Fruit fly (Drosophila melanogaster) whole organism, embryonic: ENCODE data around the gene CG15894.

Experiments used
- Awh ChIP-seq: fragments of 200-800 bp; sonication (Bioruptor generic); IDR thresholded peaks from 2 replicates; pipeline ENCODE4, ENCODE4 v1.3.6; 2022; ENCODE audit warnings: missing biosample characterization, missing genetic modification characterization
- B-H2 ChIP-seq: fragments of 200-800 bp; sonication (Bioruptor generic); optimal IDR thresholded peaks from 2 replicates; lab custom pipeline; 2018; ENCODE audit warnings: missing biosample characterization, mild to moderate bottlenecking, missing genetic modification characterization
- Bgb ChIP-seq: fragments of 200-800 bp; sonication (Bioruptor generic); IDR thresholded peaks from 2 replicates; pipeline ENCODE4 v1.3.6; 2022; ENCODE audit warnings: missing biosample characterization, missing genetic modification characterization; ENCODE audit not compliant: partially characterized antibody
- CG10462 ChIP-seq: fragments of 200-800 bp; sonication (Bioruptor generic); optimal IDR thresholded peaks from 2 replicates; lab custom pipeline; 2016; ENCODE audit warnings: missing biosample characterization, missing genetic modification characterization
- CG12155 ChIP-seq: fragments of 200-800 bp; sonication (Bioruptor generic); optimal IDR thresholded peaks from 3 replicates; lab custom pipeline; 2016; ENCODE audit warnings: missing biosample characterization, missing genetic modification characterization
- CG13287 ChIP-seq: fragments of 200-800 bp; sonication (Bioruptor generic); IDR thresholded peaks from 2 replicates; pipeline ENCODE4 v1.3.6; 2022; ENCODE audit warnings: missing biosample characterization, missing genetic modification characterization; ENCODE audit not compliant: partially characterized antibody
- CG15011 ChIP-seq: fragments of 200-800 bp; sonication (Bioruptor generic); optimal IDR thresholded peaks from 3 replicates; lab custom pipeline; 2018; ENCODE audit warnings: missing biosample characterization, mild to moderate bottlenecking, missing genetic modification characterization
- CG18476 ChIP-seq: fragments of 200-800 bp; sonication (Bioruptor generic); optimal IDR thresholded peaks from 2 replicates; lab custom pipeline; 2016; ENCODE audit warnings: missing biosample characterization, mild to moderate bottlenecking, missing genetic modification characterization
- CG2116 ChIP-seq: fragments of 200-800 bp; sonication (Bioruptor generic); optimal IDR thresholded peaks from 3 replicates; lab custom pipeline; 2018; ENCODE audit warnings: missing biosample characterization, mild to moderate bottlenecking, missing genetic modification characterization
- CG2202 ChIP-seq: fragments of 200-800 bp; sonication (Bioruptor generic); optimal IDR thresholded peaks from 2 replicates; lab custom pipeline; 2018; ENCODE audit warnings: missing biosample characterization, mild to moderate bottlenecking, missing genetic modification characterization
- CG3065 ChIP-seq: fragments of 200-800 bp; sonication (Bioruptor generic); optimal IDR thresholded peaks from 2 replicates; lab custom pipeline; 2016; ENCODE audit warnings: missing biosample characterization, missing genetic modification characterization
- CG33213 ChIP-seq: fragments of 200-800 bp; sonication (Bioruptor generic); optimal IDR thresholded peaks from 3 replicates; lab custom pipeline; 2016; ENCODE audit warnings: missing biosample characterization, missing genetic modification characterization
- CG42726 ChIP-seq: fragments of 200-800 bp; sonication (Bioruptor generic); IDR thresholded peaks from 2 replicates; pipeline ENCODE4 v1.3.6; 2022; ENCODE audit warnings: missing biosample characterization, missing genetic modification characterization; ENCODE audit not compliant: partially characterized antibody
- CG4360 ChIP-seq: fragments of 200-800 bp; sonication (Bioruptor generic); IDR thresholded peaks from 2 replicates; pipeline ENCODE4 v1.3.6; 2022; ENCODE audit warnings: missing biosample characterization, missing genetic modification characterization
- CG4424 ChIP-seq: fragments of 200-800 bp; sonication (Bioruptor generic); optimal IDR thresholded peaks from 3 replicates; lab custom pipeline; 2016; ENCODE audit warnings: missing biosample characterization, missing genetic modification characterization
- CG6654 ChIP-seq: fragments of 200-800 bp; sonication (Bioruptor generic); optimal IDR thresholded peaks from 2 replicates; lab custom pipeline; 2017; ENCODE audit warnings: missing biosample characterization, mild to moderate bottlenecking, missing genetic modification characterization
- CG8290 ChIP-seq, 3 experiments: fragments of 200-800 bp; sonication (Bioruptor generic); optimal IDR thresholded peaks; 2 replicates each; lab custom pipeline; 2016 to 2019; ENCODE audit warnings: missing biosample characterization in 3 of 3, missing genetic modification characterization in 3 of 3, mild to moderate bottlenecking in 2 of 3, moderate library complexity in 1 of 3
- CG9215 ChIP-seq: fragments of 200-800 bp; sonication (Bioruptor generic); IDR thresholded peaks from 2 replicates; pipeline ENCODE4 v1.3.6; 2022; ENCODE audit warnings: missing biosample characterization, missing genetic modification characterization
- CG9609 ChIP-seq: fragments of 200-800 bp; sonication (Bioruptor generic); optimal IDR thresholded peaks from 3 replicates; lab custom pipeline; 2016; ENCODE audit warnings: missing biosample characterization, missing genetic modification characterization
- CG9817 ChIP-seq: fragments of 200-800 bp; sonication (Bioruptor generic); optimal IDR thresholded peaks from 2 replicates; lab custom pipeline; 2018; ENCODE audit warnings: missing biosample characterization, mild to moderate bottlenecking, missing genetic modification characterization, moderate library complexity
- CHES-1-like ChIP-seq: fragments of 200-800 bp; sonication (Bioruptor generic); optimal IDR thresholded peaks from 2 replicates; lab custom pipeline; 2016; ENCODE audit warnings: missing biosample characterization, missing genetic modification characterization
- CoRest ChIP-seq: fragments of 200-800 bp; sonication (Bioruptor generic); optimal IDR thresholded peaks from 3 replicates; lab custom pipeline; 2018; ENCODE audit warnings: missing biosample characterization, mild to moderate bottlenecking, missing genetic modification characterization, moderate library complexity
- Dbx ChIP-seq: fragments of 200-800 bp; sonication (Bioruptor generic); IDR thresholded peaks from 3 replicates; pipeline ENCODE4 v1.3.6; 2022; ENCODE audit warnings: missing biosample characterization, missing genetic modification characterization
- HLH3B ChIP-seq: fragments of 200-800 bp; sonication (Bioruptor generic); IDR thresholded peaks from 2 replicates; pipeline ENCODE4 v1.3.6; 2022; ENCODE audit warnings: missing biosample characterization, missing genetic modification characterization
- Hand ChIP-seq: fragments of 200-800 bp; sonication (Bioruptor generic); optimal IDR thresholded peaks from 2 replicates; lab custom pipeline; 2017; ENCODE audit warnings: mild to moderate bottlenecking, missing biosample characterization, missing genetic modification reagents, missing genetic modification characterization
- Hmx ChIP-seq: fragments of 200-800 bp; sonication (Bioruptor generic); optimal IDR thresholded peaks from 2 replicates; lab custom pipeline; 2016; ENCODE audit warnings: missing biosample characterization, missing genetic modification characterization
- Hr3 ChIP-seq: fragments of 200-800 bp; sonication (Bioruptor generic); optimal IDR thresholded peaks from 3 replicates; lab custom pipeline; 2016; ENCODE audit warnings: missing biosample characterization, missing genetic modification characterization
- Pdp1 ChIP-seq, 2 experiments: fragments of 200-800 bp; sonication (Bioruptor generic); optimal IDR thresholded peaks; 3 replicates each; lab custom pipeline; 2016; ENCODE audit warnings: missing biosample characterization in 2 of 2, missing genetic modification characterization in 2 of 2, mild to moderate bottlenecking in 1 of 2, moderate library complexity in 1 of 2
- Ptx1 ChIP-seq: fragments of 200-800 bp; sonication (Bioruptor generic); IDR thresholded peaks from 2 replicates; pipeline ENCODE4 v1.3.6; 2022; ENCODE audit warnings: missing biosample characterization, missing genetic modification characterization
- Side ChIP-seq: fragments of 200-800 bp; sonication (Bioruptor generic); optimal IDR thresholded peaks from 2 replicates; lab custom pipeline; 2016; ENCODE audit warnings: missing biosample characterization, missing genetic modification characterization
- TFAM ChIP-seq: fragments of 200-800 bp; sonication (Bioruptor generic); optimal IDR thresholded peaks from 2 replicates; lab custom pipeline; 2017; ENCODE audit warnings: missing biosample characterization, missing genetic modification characterization, inconsistent platforms
- Trl ChIP-seq, 3 experiments: fragments of >200 bp in 2 of 3; fragments of 200-800 bp in 1 of 3; sonication (Bioruptor generic) in 1 of 3; optimal IDR thresholded peaks; 2 replicates in 1 of 3; 3 replicates in 2 of 3; lab custom pipeline; 2016 to 2017; ENCODE audit warnings: missing biosample characterization in 1 of 3, missing genetic modification characterization in 1 of 3
- Xrp1 ChIP-seq: fragments of 200-800 bp; sonication (Bioruptor generic); IDR thresholded peaks from 2 replicates; pipeline ENCODE4 v1.3.6; 2022; ENCODE audit warnings: missing biosample characterization, missing genetic modification characterization
- cg ChIP-seq: fragments of 200-800 bp; sonication (Bioruptor generic); optimal IDR thresholded peaks from 3 replicates; lab custom pipeline; 2019; ENCODE audit warnings: missing biosample characterization, mild to moderate bottlenecking, missing genetic modification characterization, moderate library complexity
- chinmo ChIP-seq: fragments of 200-800 bp; sonication (Bioruptor generic); IDR thresholded peaks from 4 replicates; pipeline ENCODE4 v1.3.6; 2022; ENCODE audit warnings: missing biosample characterization, missing genetic modification characterization; ENCODE audit not compliant: partially characterized antibody
- en ChIP-seq: fragments of 200-800 bp; sonication (Bioruptor generic); optimal IDR thresholded peaks from 2 replicates; lab custom pipeline; 2016; ENCODE audit warnings: missing biosample characterization, missing genetic modification characterization
- ftz-f1 ChIP-seq: fragments of 200-800 bp; sonication (Bioruptor generic); optimal IDR thresholded peaks from 2 replicates; lab custom pipeline; 2016; ENCODE audit warnings: missing biosample characterization, missing genetic modification characterization
- gsb ChIP-seq: fragments of 200-800 bp; sonication (Bioruptor generic); IDR thresholded peaks from 2 replicates; pipeline ENCODE4 v1.3.6; 2022; ENCODE audit warnings: missing biosample characterization, missing genetic modification characterization
- ind ChIP-seq: fragments of 200-800 bp; sonication (Bioruptor generic); optimal IDR thresholded peaks from 3 replicates; lab custom pipeline; 2016; ENCODE audit warnings: missing biosample characterization, missing genetic modification characterization
- insv ChIP-seq, 2 experiments: fragments of 200-800 bp; sonication (Bioruptor generic); optimal IDR thresholded peaks; 3 replicates each; lab custom pipeline; 2016 to 2018; ENCODE audit warnings: missing biosample characterization in 2 of 2, missing genetic modification characterization in 2 of 2
- lov ChIP-seq, 2 experiments: fragments of 200-800 bp in 1 of 2; fragments of >200 bp in 1 of 2; sonication (Bioruptor generic) in 1 of 2; IDR thresholded peaks in 1 of 2; optimal IDR thresholded peaks in 1 of 2; 2 replicates in 1 of 2; 3 replicates in 1 of 2; pipeline versions ENCODE4 v1.3.6 to Lab custom; 2017 to 2022; ENCODE audit warnings: missing biosample characterization in 1 of 2, missing genetic modification characterization in 1 of 2
- pzg ChIP-seq: fragments of 200-800 bp; sonication (Bioruptor generic); optimal IDR thresholded peaks from 3 replicates; lab custom pipeline; 2018; ENCODE audit warnings: missing biosample characterization, mild to moderate bottlenecking, missing genetic modification characterization, moderate library complexity
- shn ChIP-seq: fragments of 200-800 bp; sonication (Bioruptor generic); optimal IDR thresholded peaks from 3 replicates; lab custom pipeline; 2016; ENCODE audit warnings: missing biosample characterization, missing genetic modification characterization
- stwl ChIP-seq: fragments of 200-800 bp; sonication (Bioruptor generic); optimal IDR thresholded peaks from 3 replicates; lab custom pipeline; 2018; ENCODE audit warnings: missing biosample characterization, mild to moderate bottlenecking, missing genetic modification characterization, moderate library complexity
- tna ChIP-seq: fragments of 200-800 bp; sonication (Bioruptor generic); IDR thresholded peaks from 2 replicates; pipeline ENCODE4 v1.3.6; 2022; ENCODE audit warnings: missing biosample characterization, missing genetic modification characterization; ENCODE audit not compliant: partially characterized antibody
- toy ChIP-seq: fragments of 200-800 bp; sonication (Bioruptor generic); IDR thresholded peaks from 2 replicates; pipeline ENCODE4 v1.3.6; 2022; ENCODE audit warnings: missing biosample characterization, missing genetic modification characterization
- wdn ChIP-seq: fragments of 200-800 bp; sonication (Bioruptor generic); IDR thresholded peaks from 2 replicates; pipeline ENCODE4 v1.3.6; 2022; ENCODE audit warnings: missing biosample characterization, missing genetic modification characterization
- zfh2 ChIP-seq: fragments of 200-800 bp; sonication (Bioruptor generic); optimal IDR thresholded peaks from 2 replicates; lab custom pipeline; 2016; ENCODE audit warnings: missing biosample characterization, missing genetic modification characterization

The CG15894 gene

DNA sequence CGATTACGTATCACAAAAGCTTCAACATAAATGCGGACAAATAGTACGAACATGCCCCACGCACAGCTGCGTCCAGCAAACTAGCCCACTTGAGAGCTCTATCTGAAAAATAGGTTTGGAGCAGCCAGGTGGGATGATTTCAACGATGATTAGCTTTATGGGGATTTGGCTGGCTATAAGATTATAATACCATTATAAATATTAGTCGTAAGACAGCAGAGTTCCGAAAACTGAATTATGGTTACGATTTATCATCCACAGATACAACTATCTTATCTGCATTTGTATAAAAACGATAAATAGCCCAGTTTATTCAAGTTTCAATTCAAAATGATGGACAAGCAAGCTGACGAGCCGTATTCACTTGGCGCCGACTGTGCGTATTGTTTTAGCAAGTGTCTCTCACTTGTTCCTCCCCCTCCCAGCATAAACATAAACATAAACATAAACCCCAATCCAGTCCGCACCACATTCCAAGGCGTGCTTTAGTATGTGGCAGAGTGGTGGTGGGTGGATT, 45.3 kb upstream of the CG15894 start (continued):
- no peak for TF ChIP-seq Trl (optimal IDR thresholded peaks at IDR 0.05; lab: Kevin White, UChicago)
- TF ChIP-seq Trl (GFP tag; optimal IDR thresholded peaks at IDR 0.05; lab: Kevin White, UChicago): no peak
- no peak for TF ChIP-seq pzg (GFP tag; lab: Kevin White, UChicago)
- peak; percentile 67 for TF ChIP-seq Ptx1 (GFP tag; lab: Robert Waterston, UW)
- TF ChIP-seq CG33213 (GFP tag; lab: Kevin White, UChicago): peak; percentile 16
- TF ChIP-seq shn: peak; percentile 4
- peak; percentile 13 for TF ChIP-seq CHES-1-like (GFP tag; lab: Kevin White, UChicago)
- TF ChIP-seq Xrp1 (GFP tag; lab: Robert Waterston, UW): peak; percentile 55; the same call in 1 of the 2 replicates
- TF ChIP-seq Hand: peak; percentile 72
- peak; percentile 83 for TF ChIP-seq CoRest (tag; lab: Kevin White, UChicago)
- TF ChIP-seq CG2202 (tag; lab: Kevin White, UChicago): no peak
- TF ChIP-seq ind (GFP tag; lab: Kevin White, UChicago): peak; percentile 73
- peak; percentile 49 for TF ChIP-seq CG9609 (GFP tag; lab: Kevin White, UChicago)
- TF ChIP-seq stwl (tag; lab: Kevin White, UChicago): no peak
- peak in 1 of 2 experiments; percentile 36 for TF ChIP-seq insv (GFP tag; optimal IDR thresholded peaks at IDR 0.05; lab: Kevin White, UChicago)
- no peak for TF ChIP-seq Bgb (GFP tag; lab: Robert Waterston, UW)
- no peak for TF ChIP-seq lov (optimal IDR thresholded peaks at IDR 0.05; lab: Kevin White, UChicago)
- no peak for TF ChIP-seq lov (GFP tag; IDR thresholded peaks at IDR 0.05; lab: Robert Waterston, UW)
- peak; percentile 79 for TF ChIP-seq CG18476 (GFP tag; lab: Kevin White, UChicago)
- TF ChIP-seq CG10462: peak; percentile 36
- TF ChIP-seq Side: peak; percentile 41
- no peak for TF ChIP-seq ftz-f1
- no peak for TF ChIP-seq CG13287 (GFP tag; lab: Robert Waterston, UW)
- TF ChIP-seq B-H2 (GFP tag; lab: Kevin White, UChicago): peak; percentile 51
- TF ChIP-seq Awh (GFP tag; lab: Robert Waterston, UW): 0 out of 2 replicates have a peak, but pooled peaks have one; percentile 9
- TF ChIP-seq zfh2 (GFP tag; lab: Kevin White, UChicago): peak; percentile 37
- 0 out of 2 replicates have a peak, but pooled peaks have one; percentile 6 for TF ChIP-seq toy (GFP tag; lab: Robert Waterston, UW)
- TF ChIP-seq Dbx (GFP tag; lab: Robert Waterston, UW): peak; percentile 55
- no peak for TF ChIP-seq en (GFP tag; lab: Kevin White, UChicago)
- no peak for TF ChIP-seq Hmx
- peak; percentile 65 for TF ChIP-seq gsb
- TF ChIP-seq CG4424 (GFP tag; lab: Kevin White, UChicago): peak; percentile 61
- no peak for TF ChIP-seq cg (GFP tag; lab: Kevin White, UChicago)
- peak; percentile 66 for TF ChIP-seq CG9817 (tag; lab: Kevin White, UChicago)
- TF ChIP-seq wdn: no peak; the same call in 1 of the 2 replicates
- no peak for TF ChIP-seq tna
- peak; percentile 47 to 56 for TF ChIP-seq Pdp1 (GFP tag; optimal IDR thresholded peaks at IDR 0.05; lab: Kevin White, UChicago)
- peak; percentile 59 for TF ChIP-seq CG6654 (GFP tag; lab: Kevin White, UChicago)
- TF ChIP-seq CG12155 (GFP tag; lab: Kevin White, UChicago): peak; percentile 50
- no peak for TF ChIP-seq CG4360 (GFP tag; lab: Robert Waterston, UW)
- no peak for TF ChIP-seq TFAM
- TF ChIP-seq CG8290 (GFP tag; optimal IDR thresholded peaks at IDR 0.05; lab: Kevin White, UChicago): no peak
- TF ChIP-seq CG8290 (tag; optimal IDR thresholded peaks at IDR 0.05; lab: Kevin White, UChicago): peak in 1 of 2 experiments; percentile 64
- TF ChIP-seq Hr3 (GFP tag; lab: Kevin White, UChicago): peak; percentile 48
- TF ChIP-seq HLH3B: peak; percentile 55
- no peak for TF ChIP-seq chinmo
- no peak for TF ChIP-seq CG42726 (GFP tag; lab: Robert Waterston, UW)
- peak; percentile 19 for TF ChIP-seq CG2116 (GFP tag; lab: Kevin White, UChicago)
- no peak for TF ChIP-seq CG3065 (GFP tag; lab: Kevin White, UChicago)
- TF ChIP-seq CG9215: peak; percentile 68
- peak; percentile 79 for TF ChIP-seq CG15011 (GFP tag; lab: Kevin White, UChicago)
